Fruit fly (Drosophila melanogaster): Measurements from ENCODE around the gene Mfe2.

The Mfe2 gene

dm6 chrX:16288492-16288964, 17.8 kb downstream of the Mfe2 start, which contains the start of the genes CG32576 and caz:
TSS of gene CG32576 (minus strand) at chrX:16288533.
TSS of gene caz (plus strand) at chrX:16288810.
- no peak for TF ChIP-seq CG5204 (GFP tag; optimal IDR thresholded peaks at IDR 0.05)
- peak; percentile 48 for TF ChIP-seq bab1 (GFP tag; optimal IDR thresholded peaks at IDR 0.05)
- peak; percentile 59 for TF ChIP-seq cic (GFP tag; optimal IDR thresholded peaks at IDR 0.05)
- peak; percentile 80 for TF ChIP-seq CG7101 (tag; optimal IDR thresholded peaks at IDR 0.05)
- TF ChIP-seq kay (GFP tag; ENCODE audit: borderline replicate concordance): no peak
- TF ChIP-seq Crg-1 (GFP tag; optimal IDR thresholded peaks at IDR 0.05): peak; percentile 89
- TF ChIP-seq CG11617 (GFP tag; optimal IDR thresholded peaks at IDR 0.05): peak; percentile 68
- no peak for TF ChIP-seq Hr96 (GFP tag; optimal IDR thresholded peaks at IDR 0.05)
- TF ChIP-seq tj (GFP tag; optimal IDR thresholded peaks at IDR 0.05): peak; percentile 76
- peak; percentile 73 for TF ChIP-seq Mnt (GFP tag; optimal IDR thresholded peaks at IDR 0.05)
- peak; percentile 64 for TF ChIP-seq CG14711 (tag; optimal IDR thresholded peaks at IDR 0.05)
- peak; percentile 71 for TF ChIP-seq ovo (GFP tag; optimal IDR thresholded peaks at IDR 0.05)
- peak; percentile 71 for TF ChIP-seq CG1620 (GFP tag; optimal IDR thresholded peaks at IDR 0.05)
- TF ChIP-seq pad (GFP tag; optimal IDR thresholded peaks at IDR 0.05): peak; percentile 68
- no peak for TF ChIP-seq toe (GFP tag; optimal IDR thresholded peaks at IDR 0.05)

- TF ChIP-seq CG14711 (tag; optimal IDR thresholded peaks at IDR 0.05) (no peak), ovo (GFP tag; optimal IDR thresholded peaks at IDR 0.05) (no peak), Mnt (GFP tag; optimal IDR thresholded peaks at IDR 0.05) (no peak), CG33017 (tag; optimal IDR thresholded peaks at IDR 0.05) (no peak), bab1 (GFP tag; optimal IDR thresholded peaks at IDR 0.05) (no peak), CG5204 (GFP tag; optimal IDR thresholded peaks at IDR 0.05) (no peak)
These were observed 18.2 kb downstream of the Mfe2 start for dm6 chrX:16288999-16289398.

- TF ChIP-seq CG14711 (tag; optimal IDR thresholded peaks at IDR 0.05) (no peak), toe (GFP tag; optimal IDR thresholded peaks at IDR 0.05) (no peak), CG33017 (tag; optimal IDR thresholded peaks at IDR 0.05) (no peak), CG7045 (GFP tag; optimal IDR thresholded peaks at IDR 0.05) (no peak), pad (GFP tag; optimal IDR thresholded peaks at IDR 0.05) (no peak), CG7101 (tag; optimal IDR thresholded peaks at IDR 0.05) (no peak), cnc (optimal IDR thresholded peaks at IDR 0.05) (no peak), Crg-1 (GFP tag; optimal IDR thresholded peaks at IDR 0.05) (no peak), kay (GFP tag; ENCODE audit: borderline replicate concordance) (no peak), CG11617 (GFP tag; optimal IDR thresholded peaks at IDR 0.05) (no peak), CG5204 (GFP tag; optimal IDR thresholded peaks at IDR 0.05) (no peak), CG12768 (GFP tag; optimal IDR thresholded peaks at IDR 0.05) (no peak), tj (GFP tag; optimal IDR thresholded peaks at IDR 0.05) (no peak), Hr96 (GFP tag; optimal IDR thresholded peaks at IDR 0.05) (no peak), ovo (GFP tag; optimal IDR thresholded peaks at IDR 0.05) (no peak)
These were observed 21.9 kb downstream of the Mfe2 start for dm6 chrX:16292646-16293045.

dm6 chrX:16296423-16297292, 25.9 kb downstream of the Mfe2 start, which contains the start of gene CG3632:
TSS of gene CG3632 (plus strand) at chrX:16296671.
- TF ChIP-seq CG12768 (GFP tag; optimal IDR thresholded peaks at IDR 0.05) (no peak), Crg-1 (GFP tag; optimal IDR thresholded peaks at IDR 0.05) (peak; percentile 89), kay (GFP tag; ENCODE audit: borderline replicate concordance) (no peak), Hr96 (GFP tag; optimal IDR thresholded peaks at IDR 0.05) (no peak), Mnt (GFP tag; optimal IDR thresholded peaks at IDR 0.05) (peak; percentile 86), pad (GFP tag; optimal IDR thresholded peaks at IDR 0.05) (peak; percentile 68), toe (GFP tag; optimal IDR thresholded peaks at IDR 0.05) (no peak), tj (GFP tag; optimal IDR thresholded peaks at IDR 0.05) (peak; percentile 94), CG33017 (tag; optimal IDR thresholded peaks at IDR 0.05) (peak; percentile 33), cnc (optimal IDR thresholded peaks at IDR 0.05) (no peak), ovo (GFP tag; optimal IDR thresholded peaks at IDR 0.05) (peak; percentile 74), Clk (GFP tag; optimal IDR thresholded peaks at IDR 0.05) (no peak), CG5204 (GFP tag; optimal IDR thresholded peaks at IDR 0.05) (no peak), bab1 (GFP tag; optimal IDR thresholded peaks at IDR 0.05) (peak; percentile 73), CG7045 (GFP tag; optimal IDR thresholded peaks at IDR 0.05) (peak; percentile 28), CG14711 (tag; optimal IDR thresholded peaks at IDR 0.05) (peak; percentile 66), cic (GFP tag; optimal IDR thresholded peaks at IDR 0.05) (peak; percentile 46), CG11617 (GFP tag; optimal IDR thresholded peaks at IDR 0.05) (peak; percentile 50), CG1620 (GFP tag; optimal IDR thresholded peaks at IDR 0.05) (peak; percentile 89), CG7101 (tag; optimal IDR thresholded peaks at IDR 0.05) (peak; percentile 81)

- TF ChIP-seq Clk (GFP tag; optimal IDR thresholded peaks at IDR 0.05) (no peak), CG12768 (GFP tag; optimal IDR thresholded peaks at IDR 0.05) (no peak), CG5204 (GFP tag; optimal IDR thresholded peaks at IDR 0.05) (no peak), toe (GFP tag; optimal IDR thresholded peaks at IDR 0.05) (no peak), CG7045 (GFP tag; optimal IDR thresholded peaks at IDR 0.05) (no peak), pad (GFP tag; optimal IDR thresholded peaks at IDR 0.05) (no peak), CG7101 (tag; optimal IDR thresholded peaks at IDR 0.05) (no peak)
These were observed 26.9 kb downstream of the Mfe2 start, which contains the start of gene ERp44 for dm6 chrX:16297618-16298017. TSS of gene ERp44 (minus strand) at chrX:16297718.

dm6 chrX:16303636-16304035, 32.9 kb downstream of the Mfe2 start, which contains the start of gene CG3679:
TSS of gene CG3679 (plus strand) at chrX:16303870.
- TF ChIP-seq CG14711 (tag; optimal IDR thresholded peaks at IDR 0.05) (peak; percentile 5), cnc (optimal IDR thresholded peaks at IDR 0.05) (no peak)

Measured in whole organism, adult.